Fruit fly (Drosophila melanogaster): ENCODE measurements around the gene Spag1.

Spag1 gene

DNA sequence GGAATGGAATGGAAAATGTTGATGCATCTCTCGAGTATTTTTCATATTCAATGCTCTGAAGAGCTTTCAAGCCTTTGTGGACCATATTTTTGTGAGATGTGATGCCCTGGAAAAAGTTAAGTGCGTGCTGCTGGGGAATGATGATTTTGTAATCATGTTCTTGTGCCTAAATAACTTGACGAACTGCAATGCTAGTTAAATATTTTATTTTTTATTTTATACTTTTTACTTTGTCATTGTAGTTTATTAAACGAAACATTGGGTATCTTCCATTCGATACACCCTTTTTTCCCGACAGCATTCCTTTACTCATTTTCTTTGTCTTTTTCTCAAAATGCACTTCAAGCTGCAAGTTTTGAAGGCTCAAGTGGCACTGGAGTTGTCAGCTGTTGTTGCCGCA is 47.6 kb upstream of the Spag1 start (continued):
- TF ChIP-seq lmd (GFP tag; IDR thresholded peaks at IDR 0.05) (peak; percentile 55), Dll (GFP tag; IDR thresholded peaks at IDR 0.05; ENCODE audit: partially characterized antibody) (no peak), PHDP (tag; optimal IDR thresholded peaks at IDR 0.05) (peak; percentile 11), CG2889 (GFP tag; IDR thresholded peaks at IDR 0.05) (no peak), hb (GFP tag; IDR thresholded peaks at IDR 0.05; ENCODE audit: partially characterized antibody) (no peak), fd3F (GFP tag; optimal IDR thresholded peaks at IDR 0.05) (no peak), zfh1 (GFP tag; IDR thresholded peaks at IDR 0.05) (peak; percentile 65; the same call in 2 of the 3 replicates), so (GFP tag; IDR thresholded peaks at IDR 0.05) (no peak), Eip74EF (GFP tag; optimal IDR thresholded peaks at IDR 0.05) (peak in 1 of 2 experiments; percentile 10), D19B (GFP tag; optimal IDR thresholded peaks at IDR 0.05) (peak; percentile 47), insv (GFP tag; optimal IDR thresholded peaks at IDR 0.05) (no peak), CG9215 (GFP tag; IDR thresholded peaks at IDR 0.05) (no peak), Dp (GFP tag; optimal IDR thresholded peaks at IDR 0.05) (no peak), kay (GFP tag; optimal IDR thresholded peaks at IDR 0.05) (no peak), bab2 (GFP tag; optimal IDR thresholded peaks at IDR 0.05) (no peak), pzg (GFP tag; optimal IDR thresholded peaks at IDR 0.05) (no peak), CG4820 (GFP tag; optimal IDR thresholded peaks at IDR 0.05) (peak; percentile 7), eve (GFP tag; optimal IDR thresholded peaks at IDR 0.05) (peak in 1 of 2 experiments; percentile 71), CG4360 (GFP tag; IDR thresholded peaks at IDR 0.05) (peak; percentile 47), CG32532 (GFP tag; IDR thresholded peaks at IDR 0.05) (no peak), CG6683 (GFP tag; optimal IDR thresholded peaks at IDR 0.05) (no peak), unpg (GFP tag; optimal IDR thresholded peaks at IDR 0.05) (peak; percentile 57), CG10431 (GFP tag; optimal IDR thresholded peaks at IDR 0.05) (no peak), az2 (GFP tag; optimal IDR thresholded peaks at IDR 0.05) (peak; percentile 65), CG13775 (GFP tag; optimal IDR thresholded peaks at IDR 0.05) (no peak), ttk (GFP tag; IDR thresholded peaks at IDR 0.05) (peak; percentile 54), slou (GFP tag; optimal IDR thresholded peaks at IDR 0.05) (no peak), jigr1 (GFP tag; IDR thresholded peaks at IDR 0.05) (no peak), CG17361 (GFP tag; IDR thresholded peaks at IDR 0.05) (peak; percentile 66), dm (GFP tag; optimal IDR thresholded peaks at IDR 0.05) (no peak), CG12155 (GFP tag; optimal IDR thresholded peaks at IDR 0.05) (no peak), CG30431 (GFP tag; optimal IDR thresholded peaks at IDR 0.05) (no peak), HHEX (GFP tag; optimal IDR thresholded peaks at IDR 0.05) (no peak), Neu2 (GFP tag; optimal IDR thresholded peaks at IDR 0.05; ENCODE audit: borderline replicate concordance) (no peak), Xrp1 (GFP tag; IDR thresholded peaks at IDR 0.05) (peak; percentile 71), bigmax (GFP tag; optimal IDR thresholded peaks at IDR 0.05) (no peak), BtbVII (GFP tag; optimal IDR thresholded peaks at IDR 0.05) (no peak), CG18619 (GFP tag; optimal IDR thresholded peaks at IDR 0.05) (no peak), Awh (GFP tag; IDR thresholded peaks at IDR 0.05) (0 out of 2 replicates have a peak, but pooled peaks have one; percentile 9), CG17612 (GFP tag; IDR thresholded peaks at IDR 0.05) (no peak), CG4424 (GFP tag; optimal IDR thresholded peaks at IDR 0.05) (peak; percentile 54), CG4617 (GFP tag; optimal IDR thresholded peaks at IDR 0.05; ENCODE audit: borderline replicate concordance) (no peak), Doc2 (GFP tag; IDR thresholded peaks at IDR 0.05) (no peak), CG10654 (GFP tag; optimal IDR thresholded peaks at IDR 0.05) (peak; percentile 8), CG9817 (tag; optimal IDR thresholded peaks at IDR 0.05) (no peak), Six4 (GFP tag; optimal IDR thresholded peaks at IDR 0.05) (peak; percentile 25), Ets97D (GFP tag; optimal IDR thresholded peaks at IDR 0.05) (peak; percentile 42), Dip2 (GFP tag; IDR thresholded peaks at IDR 0.05) (no peak), seq (GFP tag; IDR thresholded peaks at IDR 0.05) (no peak), pho (GFP tag; optimal IDR thresholded peaks at IDR 0.05) (no peak), CG16779 (GFP tag; IDR thresholded peaks at IDR 0.05) (no peak), CG30020 (tag; optimal IDR thresholded peaks at IDR 0.05) (no peak)
